Worm (Caenorhabditis elegans) whole organism, L1 larva: ENCODE data around the gene max-2.

Experiments
- C16A3.4 ChIP-seq: fragments of 150-350 bp; optimal IDR thresholded peaks from 2 replicates; lab custom pipeline; 2014; ENCODE audit warnings: missing biosample characterization, missing genetic modification characterization
- Y116A8C.19 ChIP-seq: sonication (generic microtip); optimal IDR thresholded peaks from 2 replicates; lab custom pipeline; 2016; ENCODE audit warnings: missing compliant biosample characterization, missing genetic modification characterization, borderline replicate concordance
- blmp-1 ChIP-seq: fragments of 150-350 bp; optimal IDR thresholded peaks from 2 replicates; lab custom pipeline; 2014; ENCODE audit warnings: missing biosample characterization, missing genetic modification characterization
- ceh-8 ChIP-seq: fragments of 200-800 bp; sonication (Bioruptor generic); optimal IDR thresholded peaks from 2 replicates; lab custom pipeline; 2018; ENCODE audit warnings: mild to moderate bottlenecking, missing genetic modification characterization, moderate library complexity, missing compliant biosample characterization
- ceh-88 ChIP-seq: fragments of 200-800 bp; sonication (Bioruptor generic); IDR thresholded peaks from 2 replicates; pipeline ENCODE4 v1.3.6; 2022; ENCODE audit warnings: missing genetic modification characterization, missing compliant biosample characterization
- ceh-90 ChIP-seq: sonication (generic microtip); optimal IDR thresholded peaks from 2 replicates; lab custom pipeline; 2016; ENCODE audit warnings: missing genetic modification characterization, missing compliant biosample characterization
- dpl-1 ChIP-seq, 3 experiments: fragments of 150-350 bp in 2 of 3; sonication (generic microtip) in 1 of 3; optimal IDR thresholded peaks; 2 replicates each; lab custom pipeline; 2014 to 2017; ENCODE audit warnings: missing biosample characterization in 3 of 3, missing genetic modification characterization in 3 of 3, missing genetic modification reagents in 3 of 3
- dsc-1 ChIP-seq: sonication (generic microtip); optimal IDR thresholded peaks from 2 replicates; lab custom pipeline; 2016; ENCODE audit warnings: mild to moderate bottlenecking, missing genetic modification characterization, missing compliant biosample characterization
- efl-1 ChIP-seq, 4 experiments: fragments of 150-350 bp; optimal IDR thresholded peaks in 3 of 4; peaks in 1 of 4; 1 replicate in 1 of 4; 2 replicates in 3 of 4; lab custom pipeline; 2014; ENCODE audit warnings: missing biosample characterization in 2 of 4, missing genetic modification characterization in 2 of 4, missing genetic modification reagents in 2 of 4
- egl-13 ChIP-seq: sonication (generic microtip); optimal IDR thresholded peaks from 2 replicates; lab custom pipeline; 2016; ENCODE audit warnings: missing genotype, missing genetic modification reagents, missing genetic modification characterization, missing compliant biosample characterization
- elt-2 ChIP-seq: sonication (generic microtip); optimal IDR thresholded peaks from 2 replicates; lab custom pipeline; 2016; ENCODE audit warnings: missing genetic modification characterization, mild to moderate bottlenecking, inconsistent platforms, missing compliant biosample characterization, missing genetic modification reagents
- elt-3 ChIP-seq, 6 experiments: fragments of 150-350 bp in 1 of 6; sonication (generic microtip); optimal IDR thresholded peaks; 2 replicates each; lab custom pipeline; 2017 to 2018; ENCODE audit warnings: missing biosample characterization in 6 of 6, missing genetic modification characterization in 6 of 6, inconsistent platforms in 1 of 6
- fkh-10 ChIP-seq: sonication (generic microtip); optimal IDR thresholded peaks from 2 replicates; lab custom pipeline; 2017; ENCODE audit warnings: missing biosample characterization, missing genetic modification reagents, missing genetic modification characterization
- grh-1 ChIP-seq: fragments of 200-800 bp; sonication (Bioruptor generic); IDR thresholded peaks from 2 replicates; pipeline ENCODE4 v1.3.6; 2022; ENCODE audit warnings: missing genetic modification reagents, missing genetic modification characterization, missing compliant biosample characterization
- jun-1 ChIP-seq: fragments of 150-350 bp; optimal IDR thresholded peaks from 2 replicates; lab custom pipeline; 2014; ENCODE audit warnings: missing biosample characterization, missing genetic modification reagents, missing genetic modification characterization
- lin-13 ChIP-seq: fragments of 150-350 bp; optimal IDR thresholded peaks from 2 replicates; lab custom pipeline; 2014; ENCODE audit warnings: missing biosample characterization, missing genetic modification reagents, missing genetic modification characterization
- lin-14 ChIP-seq: fragments of 200-800 bp; sonication (Bioruptor generic); optimal IDR thresholded peaks from 2 replicates; lab custom pipeline; 2018; ENCODE audit warnings: mild to moderate bottlenecking, missing genetic modification characterization, moderate library complexity, missing compliant biosample characterization
- lin-35 ChIP-seq, 2 experiments: fragments of 150-350 bp; optimal IDR thresholded peaks; 2 replicates each; lab custom pipeline; 2014; ENCODE audit warnings: missing biosample characterization in 2 of 2, missing genetic modification characterization in 2 of 2, missing genetic modification reagents in 2 of 2
- lsy-2 ChIP-seq, 2 experiments: fragments of 150-350 bp; optimal IDR thresholded peaks; 2 replicates each; lab custom pipeline; 2014; ENCODE audit warnings: missing biosample characterization in 2 of 2, missing genetic modification characterization in 2 of 2
- mdl-1 ChIP-seq, 2 experiments: fragments of 150-350 bp; optimal IDR thresholded peaks; 2 replicates each; lab custom pipeline; 2014 to 2017; ENCODE audit warnings: missing biosample characterization in 2 of 2, missing genetic modification characterization in 2 of 2, inconsistent platforms in 1 of 2
- mef-2 ChIP-seq: fragments of 150-350 bp; optimal IDR thresholded peaks from 2 replicates; lab custom pipeline; 2014; ENCODE audit warnings: missing biosample characterization, missing genetic modification characterization
- mep-1 ChIP-seq: fragments of 150-350 bp; optimal IDR thresholded peaks from 2 replicates; lab custom pipeline; 2014; ENCODE audit warnings: missing biosample characterization, missing genetic modification characterization
- nhr-19 ChIP-seq: fragments of 200-800 bp; sonication (Bioruptor generic); conservative IDR thresholded peaks from 2 replicates; pipeline ENCODE4 v1.3.6; 2022; ENCODE audit warnings: missing genetic modification characterization, missing compliant biosample characterization
- nhr-20 ChIP-seq: sonication (generic microtip); optimal IDR thresholded peaks from 2 replicates; lab custom pipeline; 2016; ENCODE audit warnings: mild to moderate bottlenecking, missing genetic modification characterization, missing compliant biosample characterization
- nhr-47 ChIP-seq: sonication (generic microtip); optimal IDR thresholded peaks from 2 replicates; lab custom pipeline; 2016; ENCODE audit warnings: mild to moderate bottlenecking, missing genetic modification characterization, moderate library complexity, missing compliant biosample characterization
- nhr-71 ChIP-seq: sonication (generic microtip); optimal IDR thresholded peaks from 2 replicates; lab custom pipeline; 2016; ENCODE audit warnings: mild to moderate bottlenecking, missing genetic modification characterization, moderate library complexity, missing compliant biosample characterization
- nhr-76 ChIP-seq: sonication (generic microtip); optimal IDR thresholded peaks from 2 replicates; lab custom pipeline; 2017; ENCODE audit warnings: missing biosample characterization, missing genetic modification characterization
- nhr-77 ChIP-seq: fragments of 150-350 bp; optimal IDR thresholded peaks from 2 replicates; lab custom pipeline; 2014; ENCODE audit warnings: missing biosample characterization, missing genetic modification characterization
- nhr-84 ChIP-seq: sonication (generic microtip); optimal IDR thresholded peaks from 2 replicates; lab custom pipeline; 2017; ENCODE audit warnings: missing biosample characterization, missing genetic modification characterization
- nhr-85 ChIP-seq: sonication (generic microtip); peaks from one replicate; lab custom pipeline; 2016; ENCODE audit warnings: missing genetic modification characterization, inconsistent platforms, missing compliant biosample characterization
- nhr-90 ChIP-seq: sonication (generic microtip); optimal IDR thresholded peaks from 2 replicates; lab custom pipeline; 2016; ENCODE audit warnings: mild to moderate bottlenecking, missing genetic modification characterization, missing compliant biosample characterization; ENCODE audit not compliant: poor library complexity
- pax-3 ChIP-seq: fragments of 200-800 bp; sonication (Bioruptor generic); optimal IDR thresholded peaks from 2 replicates; lab custom pipeline; 2018; ENCODE audit warnings: mild to moderate bottlenecking, missing genetic modification characterization, moderate library complexity, missing compliant biosample characterization
- pqm-1 ChIP-seq: sonication (generic microtip); optimal IDR thresholded peaks from 3 replicates; lab custom pipeline; 2017; ENCODE audit warnings: missing biosample characterization, missing genetic modification characterization
- rnt-1 ChIP-seq: sonication (generic microtip); optimal IDR thresholded peaks from 2 replicates; lab custom pipeline; 2016; ENCODE audit warnings: mild to moderate bottlenecking, missing genetic modification characterization, moderate library complexity, missing compliant biosample characterization
- snu-23 ChIP-seq: sonication (generic microtip); optimal IDR thresholded peaks from 2 replicates; lab custom pipeline; 2016; ENCODE audit warnings: missing genetic modification characterization, missing compliant biosample characterization
- sup-37 ChIP-seq: fragments of 200-800 bp; sonication (Bioruptor generic); optimal IDR thresholded peaks from 2 replicates; lab custom pipeline; 2018; ENCODE audit warnings: mild to moderate bottlenecking, missing genetic modification characterization, missing compliant biosample characterization
- swsn-7 ChIP-seq: sonication (generic microtip); optimal IDR thresholded peaks from 2 replicates; lab custom pipeline; 2016; ENCODE audit warnings: missing genetic modification characterization, missing compliant biosample characterization
- tbx-2 ChIP-seq: sonication (generic microtip); optimal IDR thresholded peaks from 2 replicates; lab custom pipeline; 2016; ENCODE audit warnings: missing genetic modification characterization, missing compliant biosample characterization
- tlp-1 ChIP-seq: fragments of 150-350 bp; optimal IDR thresholded peaks from 2 replicates; lab custom pipeline; 2014; ENCODE audit warnings: missing biosample characterization, missing genetic modification characterization
- unc-30 ChIP-seq: sonication (generic microtip); optimal IDR thresholded peaks from 2 replicates; lab custom pipeline; 2017; ENCODE audit warnings: missing biosample characterization, missing genetic modification characterization
- unc-98 ChIP-seq: fragments of 200-800 bp; sonication (Bioruptor generic); IDR thresholded peaks from 2 replicates; pipeline ENCODE4 v1.3.6; 2022; ENCODE audit warnings: missing genetic modification characterization, missing compliant biosample characterization
- xbp-1 ChIP-seq: sonication (generic microtip); optimal IDR thresholded peaks from 2 replicates; lab custom pipeline; 2016; ENCODE audit warnings: missing genetic modification characterization, missing compliant biosample characterization
- ztf-4 ChIP-seq: fragments of 150-350 bp; optimal IDR thresholded peaks from 2 replicates; lab custom pipeline; 2014; ENCODE audit warnings: missing biosample characterization, missing genetic modification characterization

max-2 gene

ce11 chrII:12996249-12996648 is 29.4 kb downstream of the max-2 start, which contains the start of gene hphd-1:
Gene hphd-1, minus strand, starts transcription at chrII:12996571.
- TF ChIP-seq nhr-71, result peak; percentile 90
- peak; percentile 52 for TF ChIP-seq nhr-47 (tag; lab: Kevin White, UChicago)
- TF ChIP-seq elt-2 (tag; lab: Kevin White, UChicago), result peak; percentile 51
- TF ChIP-seq ztf-4 (tag; lab: Kevin White, UChicago), result peak; percentile 26
- TF ChIP-seq nhr-85 (tag; lab: Kevin White, UChicago), result peak; percentile 39
- peak in 1 of 2 experiments; percentile 85 for TF ChIP-seq mdl-1 (tag; optimal IDR thresholded peaks at IDR 0.05; lab: Kevin White, UChicago)
- TF ChIP-seq pax-3 (tag; lab: Kevin White, UChicago), result no peak
- peak; percentile 12 to 47 for TF ChIP-seq lsy-2 (tag; optimal IDR thresholded peaks at IDR 0.05; lab: Kevin White, UChicago)
- peak; percentile 29 for TF ChIP-seq swsn-7
- TF ChIP-seq mef-2, result no peak
- peak; percentile 81 for TF ChIP-seq snu-23 (GFP tag; lab: Kevin White, UChicago)
- TF ChIP-seq nhr-20, result peak; percentile 73
- no peak for TF ChIP-seq lin-13 (GFP tag; lab: Kevin White, UChicago)
- TF ChIP-seq dsc-1, result peak; percentile 28
- no peak for TF ChIP-seq xbp-1
- no peak for TF ChIP-seq egl-13
- no peak for TF ChIP-seq unc-30 (tag; lab: Kevin White, UChicago)
- TF ChIP-seq unc-98 (GFP tag; lab: Robert Waterston, UW), result no peak
- TF ChIP-seq mep-1, result peak; percentile 53
- TF ChIP-seq lin-14 (GFP tag; lab: Kevin White, UChicago), result peak; percentile 73
- peak; percentile 26 for TF ChIP-seq tbx-2
- peak; percentile 50 for TF ChIP-seq nhr-19 (GFP tag; lab: Robert Waterston, UW)
- TF ChIP-seq nhr-76 (tag; lab: Kevin White, UChicago), result no peak
- peak; percentile 72 for TF ChIP-seq nhr-90 (tag; lab: Kevin White, UChicago)
- no peak for TF ChIP-seq jun-1 (tag; lab: Kevin White, UChicago)
- peak; percentile 60 for TF ChIP-seq C16A3.4 (tag; lab: Kevin White, UChicago)
- no peak for TF ChIP-seq sup-37 (GFP tag; lab: Kevin White, UChicago)
- no peak for TF ChIP-seq pqm-1 (tag; lab: Kevin White, UChicago)
- peak; percentile 15 for TF ChIP-seq rnt-1 (tag; lab: Kevin White, UChicago)
- TF ChIP-seq ceh-8 (GFP tag; lab: Kevin White, UChicago), result no peak
- no peak for TF ChIP-seq tlp-1 (tag; lab: Kevin White, UChicago)
- TF ChIP-seq Y116A8C.19 (tag; lab: Kevin White, UChicago), result no peak
- TF ChIP-seq ceh-90, result no peak
- TF ChIP-seq lin-35 (GFP tag; optimal IDR thresholded peaks at IDR 0.05; lab: Kevin White, UChicago), result peak in 1 of 2 experiments; percentile 67
- TF ChIP-seq ceh-88 (GFP tag; lab: Robert Waterston, UW), result no peak
- peak in 2 of 6 experiments; percentile 50 to 71 for TF ChIP-seq elt-3 (tag; optimal IDR thresholded peaks at IDR 0.05; lab: Kevin White, UChicago)
- peak; percentile 34 for TF ChIP-seq efl-1 (optimal IDR thresholded peaks at IDR 0.05; lab: Kevin White, UChicago)
- TF ChIP-seq efl-1 (GFP tag; optimal IDR thresholded peaks at IDR 0.05 in 1 of 2; lab: Kevin White, UChicago), result no peak
- no peak for TF ChIP-seq nhr-77 (tag; lab: Kevin White, UChicago)
- TF ChIP-seq fkh-10 (GFP tag; lab: Kevin White, UChicago), result no peak
- peak in 2 of 3 experiments; percentile 4 to 14 for TF ChIP-seq dpl-1 (GFP tag; optimal IDR thresholded peaks at IDR 0.05; lab: Kevin White, UChicago)
- peak; percentile 60 for TF ChIP-seq blmp-1 (tag; lab: Kevin White, UChicago)
- TF ChIP-seq grh-1, result peak; percentile 43; the same call in 1 of the 2 replicates
- no peak for TF ChIP-seq nhr-84 (tag; lab: Kevin White, UChicago)
